Worm (Caenorhabditis elegans) whole organism, L3 larva: Measurements from ENCODE around the gene F38B6.7.

Experiments
- egl-27 ChIP-seq: sonication (generic microtip); optimal IDR thresholded peaks from 4 replicates; lab custom pipeline; 2017; ENCODE audit warnings: missing biosample characterization, missing genetic modification reagents, missing genetic modification characterization
- elt-2 ChIP-seq: sonication (generic microtip); optimal IDR thresholded peaks from 2 replicates; lab custom pipeline; 2016; ENCODE audit warnings: missing genetic modification reagents, mild to moderate bottlenecking, missing genetic modification characterization, missing compliant biosample characterization
- lin-39 ChIP-seq: fragments of 150-350 bp; optimal IDR thresholded peaks from 2 replicates; lab custom pipeline; 2018; ENCODE audit warnings: missing biosample characterization, missing genetic modification reagents, missing genetic modification characterization
- nhr-23 ChIP-seq: fragments of 150-350 bp; optimal IDR thresholded peaks from 2 replicates; lab custom pipeline; 2014; ENCODE audit warnings: missing biosample characterization, missing genetic modification reagents, missing genetic modification characterization
- pha-4 ChIP-seq: fragments of 150-350 bp; optimal IDR thresholded peaks from 2 replicates; lab custom pipeline; 2014; ENCODE audit warnings: missing biosample characterization, missing genetic modification reagents, missing genetic modification characterization
- sea-2 ChIP-seq: fragments of 150-350 bp; sonication (generic microtip); optimal IDR thresholded peaks from 4 replicates; lab custom pipeline; 2014; ENCODE audit warnings: missing biosample characterization, missing genetic modification reagents, missing genetic modification characterization
- tbx-2 ChIP-seq: sonication (generic microtip); optimal IDR thresholded peaks from 2 replicates; lab custom pipeline; 2016; ENCODE audit warnings: mild to moderate bottlenecking, missing genetic modification characterization, missing compliant biosample characterization
- ztf-11 ChIP-seq: fragments of 150-350 bp; optimal IDR thresholded peaks from 2 replicates; lab custom pipeline; 2014; ENCODE audit warnings: missing biosample characterization, missing genetic modification characterization

DNA sequence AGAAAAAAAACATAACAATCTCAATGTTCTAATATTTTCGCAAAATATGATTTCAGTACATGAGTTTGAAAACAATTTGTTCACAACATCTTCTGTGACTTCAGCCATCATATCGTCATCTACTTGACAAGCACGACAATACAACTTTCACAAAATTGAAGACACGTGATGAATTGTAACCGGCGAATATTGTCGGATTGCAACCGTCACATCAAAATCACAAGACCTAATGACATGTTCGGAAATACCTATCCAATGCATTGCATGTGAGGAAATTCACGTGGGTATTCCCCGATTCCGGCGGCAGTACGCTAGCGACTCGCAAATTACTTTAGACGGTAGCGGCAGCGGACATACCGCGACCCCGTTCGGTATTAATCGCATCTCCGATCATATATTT lies 43.4 kb upstream of the F38B6.7 start:
- no peak for TF ChIP-seq tbx-2 (tag; lab: Kevin White, UChicago)
- peak; percentile 96 for TF ChIP-seq nhr-23 (tag; lab: Kevin White, UChicago)
- no peak for TF ChIP-seq sea-2
- no peak for TF ChIP-seq ztf-11 (tag; lab: Kevin White, UChicago)
- TF ChIP-seq pha-4, result no peak
- no peak for TF ChIP-seq lin-39 (tag; lab: Kevin White, UChicago)
- TF ChIP-seq egl-27 (tag; lab: Kevin White, UChicago), result no peak
- TF ChIP-seq elt-2, result no peak
